Worm (Caenorhabditis elegans) whole organism, early embryonic: ENCODE measurements around the gene npr-31.
A peak's percentile ranks its signal among the peaks of the same experiment; 100 is the strongest.

Experiments used
- B0310.2 ChIP-seq: sonication (generic microtip); optimal IDR thresholded peaks from 2 replicates; lab custom pipeline; 2016; ENCODE audit warnings: mild to moderate bottlenecking, missing genetic modification characterization, missing compliant biosample characterization
- F13C5.2 ChIP-seq: sonication (generic microtip); optimal IDR thresholded peaks from 2 replicates; lab custom pipeline; 2017; ENCODE audit warnings: mild to moderate bottlenecking, missing genetic modification characterization, inconsistent platforms, missing compliant biosample characterization
- aly-1 ChIP-seq: sonication (generic microtip); optimal IDR thresholded peaks from 2 replicates; lab custom pipeline; 2016; ENCODE audit warnings: missing genetic modification characterization, missing compliant biosample characterization
- ama-1 ChIP-seq: fragments of 150-350 bp; optimal IDR thresholded peaks from 2 replicates; lab custom pipeline; 2014
- ceh-13 ChIP-seq: fragments of 200-800 bp; sonication (Bioruptor generic); optimal IDR thresholded peaks from 2 replicates; lab custom pipeline; 2018; ENCODE audit warnings: mild to moderate bottlenecking, missing genetic modification characterization, missing compliant biosample characterization
- ceh-36 ChIP-seq: sonication (generic microtip); optimal IDR thresholded peaks from 2 replicates; lab custom pipeline; 2016; ENCODE audit warnings: missing genetic modification characterization, inconsistent platforms, missing compliant biosample characterization
- ets-7 ChIP-seq: sonication (generic microtip); optimal IDR thresholded peaks from 2 replicates; lab custom pipeline; 2016; ENCODE audit warnings: missing genotype, missing genetic modification characterization, missing compliant biosample characterization
- flt-1 ChIP-seq: fragments of 200-800 bp; sonication (Bioruptor generic); IDR thresholded peaks from 2 replicates; pipeline ENCODE4 v1.3.6; 2022; ENCODE audit warnings: missing genetic modification characterization, missing compliant biosample characterization
- hmbx-1 ChIP-seq: sonication (generic microtip); optimal IDR thresholded peaks from 2 replicates; lab custom pipeline; 2016; ENCODE audit warnings: mild to moderate bottlenecking, missing genetic modification characterization, missing compliant biosample characterization
- hmg-4 ChIP-seq: fragments of 200-800 bp; sonication (Bioruptor generic); optimal IDR thresholded peaks from 2 replicates; lab custom pipeline; 2018; ENCODE audit warnings: mild to moderate bottlenecking, missing genetic modification characterization, missing compliant biosample characterization
- hnd-1 ChIP-seq: sonication (generic microtip); optimal IDR thresholded peaks from 2 replicates; lab custom pipeline; 2016; ENCODE audit warnings: missing genetic modification characterization, missing compliant biosample characterization
- pes-1 ChIP-seq: fragments of 200-800 bp; sonication (Bioruptor generic); IDR thresholded peaks from 2 replicates; pipeline ENCODE4 v1.3.6; 2022; ENCODE audit warnings: missing genetic modification reagents, missing genetic modification characterization, missing compliant biosample characterization
- scrt-1 ChIP-seq: fragments of 200-800 bp; sonication (Bioruptor generic); IDR thresholded peaks from 2 replicates; pipeline ENCODE4 v1.3.6; 2022; ENCODE audit warnings: missing genetic modification characterization, missing compliant biosample characterization
- sea-1 ChIP-seq: fragments of 200-800 bp; sonication (Bioruptor generic); conservative IDR thresholded peaks from 2 replicates; pipeline ENCODE4 v1.3.6; 2022; ENCODE audit warnings: missing genetic modification characterization, missing compliant biosample characterization
- tbx-11 ChIP-seq: fragments of 200-800 bp; sonication (Bioruptor generic); IDR thresholded peaks from 2 replicates; pipeline ENCODE4 v1.3.6; 2022; ENCODE audit warnings: missing genetic modification characterization, missing compliant biosample characterization
- tbx-37 ChIP-seq: fragments of 200-800 bp; sonication (Bioruptor generic); conservative IDR thresholded peaks from 2 replicates; pipeline ENCODE4 v1.3.6; 2022; ENCODE audit warnings: missing genetic modification reagents, missing genetic modification characterization, missing compliant biosample characterization
- tra-4 ChIP-seq: sonication (generic microtip); optimal IDR thresholded peaks from 2 replicates; lab custom pipeline; 2017; ENCODE audit warnings: missing genetic modification characterization, missing compliant biosample characterization

Gene npr-31

DNA sequence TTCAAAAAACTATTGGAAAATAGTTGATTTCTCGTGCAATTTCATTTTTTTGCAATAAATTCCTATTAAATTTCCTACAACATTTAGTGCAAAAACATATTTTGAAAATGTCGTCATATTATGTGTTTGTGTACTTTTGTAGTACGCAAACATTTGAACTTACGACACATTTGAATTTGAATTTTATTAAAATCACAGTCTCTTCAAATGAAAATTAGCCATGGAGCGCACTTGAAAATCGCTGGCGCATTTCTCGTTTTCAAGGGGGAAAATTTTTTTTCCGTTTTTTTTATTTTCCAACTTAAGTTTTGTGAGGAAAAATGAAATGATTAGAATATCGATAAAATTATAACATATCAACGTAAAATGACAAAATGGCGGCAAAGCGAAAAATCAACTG is 3.1 kb downstream of the npr-31 start:
- no peak for TF ChIP-seq aly-1 (tag; lab: Kevin White, UChicago)
- TF ChIP-seq sea-1 = no peak
- TF ChIP-seq ceh-36 (tag; lab: Kevin White, UChicago) = no peak
- no peak for TF ChIP-seq ets-7
- TF ChIP-seq ceh-13 = no peak
- no peak for TF ChIP-seq ama-1
- TF ChIP-seq B0310.2 (tag; lab: Kevin White, UChicago) = no peak
- TF ChIP-seq hnd-1 (tag; lab: Kevin White, UChicago) = no peak

DNA sequence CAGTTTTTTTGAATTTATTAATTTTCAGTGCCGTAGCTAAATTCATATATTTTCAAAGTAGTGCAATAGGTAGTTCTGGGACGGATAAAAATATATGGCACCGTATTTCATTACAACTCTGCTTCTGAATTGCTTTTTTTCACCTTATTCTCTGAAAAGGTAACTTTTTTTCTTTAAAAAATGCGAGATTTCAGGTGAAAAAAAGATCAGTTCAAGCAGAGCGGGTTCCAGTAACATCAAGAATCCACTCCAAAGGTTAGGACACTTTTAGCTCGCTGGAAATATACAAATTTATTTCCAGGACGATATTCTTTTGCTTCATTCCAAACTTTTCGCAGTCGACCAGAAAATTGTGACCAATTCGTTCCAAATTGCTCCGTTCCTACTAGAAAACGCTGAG is 3.7 kb downstream of the npr-31 start, which contains the start of gene T07F8.1:
Gene T07F8.1, plus strand, starts transcription at position 301 of the 400 bp plus-strand sequence.
- no peak for TF ChIP-seq aly-1 (tag; lab: Kevin White, UChicago)
- no peak for TF ChIP-seq tbx-37
- no peak for TF ChIP-seq pes-1 (GFP tag; lab: Robert Waterston, UW)
- TF ChIP-seq F13C5.2 (tag; lab: Kevin White, UChicago) = no peak
- no peak for TF ChIP-seq ceh-13
- no peak for TF ChIP-seq ceh-36 (tag; lab: Kevin White, UChicago)
- no peak for TF ChIP-seq tbx-11 (GFP tag; lab: Robert Waterston, UW)
- TF ChIP-seq hnd-1 (tag; lab: Kevin White, UChicago) = no peak
- TF ChIP-seq sea-1 = no peak
- no peak for TF ChIP-seq tra-4 (tag; lab: Kevin White, UChicago)
- TF ChIP-seq ama-1 = no peak
- TF ChIP-seq ets-7 = no peak
- no peak for TF ChIP-seq B0310.2 (tag; lab: Kevin White, UChicago)
- no peak for TF ChIP-seq flt-1 (GFP tag; lab: Robert Waterston, UW)
- no peak for TF ChIP-seq hmg-4 (GFP tag; lab: Kevin White, UChicago)
- no peak for TF ChIP-seq hmbx-1 (tag; lab: Kevin White, UChicago)

DNA sequence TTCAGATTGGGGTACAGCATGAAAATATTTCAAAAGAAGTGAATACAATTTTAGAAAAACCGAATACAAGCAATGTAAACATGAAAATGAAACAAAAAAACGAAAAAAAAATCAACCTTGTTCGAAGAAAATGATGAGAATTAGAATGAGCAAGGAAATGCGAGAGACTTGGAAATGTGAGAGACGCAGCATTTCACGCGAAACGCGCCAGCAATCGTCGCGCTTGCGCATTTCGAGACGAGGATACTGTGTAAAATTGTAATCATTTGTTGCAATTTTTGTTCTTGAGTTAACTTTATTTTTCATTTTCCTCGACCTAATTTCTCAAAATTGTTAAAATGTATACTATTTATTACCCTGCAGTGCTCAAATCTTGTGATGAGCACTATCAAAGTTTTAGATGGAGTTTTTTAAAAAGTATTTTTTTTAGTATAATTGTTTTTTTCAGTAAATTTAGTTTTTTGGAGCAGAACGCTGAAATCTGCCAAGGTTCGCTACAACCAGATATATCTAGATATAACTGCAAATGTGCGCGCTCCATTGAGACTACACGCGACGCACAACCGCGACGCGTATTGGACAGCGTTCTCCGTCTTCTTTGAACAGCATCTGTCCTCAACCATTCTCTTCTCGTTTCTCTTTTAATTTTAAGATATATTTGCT is 7.7 kb downstream of the npr-31 start, which contains the start of gene fust-1:
Gene fust-1, plus strand, starts transcription at position 613 of the 663 bp plus-strand sequence.
- TF ChIP-seq ceh-36 (tag; lab: Kevin White, UChicago) (peak; percentile 39), B0310.2 (tag; lab: Kevin White, UChicago) (no peak), hmbx-1 (tag; lab: Kevin White, UChicago) (peak; percentile 19), aly-1 (tag; lab: Kevin White, UChicago) (no peak), tbx-37 (peak; percentile 33; the same call in 1 of the 2 replicates), sea-1 (no peak; the same call in 1 of the 2 replicates), tra-4 (tag; lab: Kevin White, UChicago) (no peak), ama-1 (no peak), tbx-11 (GFP tag; lab: Robert Waterston, UW) (peak; percentile 48; the same call in 1 of the 2 replicates), pes-1 (GFP tag; lab: Robert Waterston, UW) (peak; percentile 77), flt-1 (GFP tag; lab: Robert Waterston, UW) (peak; percentile 64; the same call in 1 of the 2 replicates), hmg-4 (GFP tag; lab: Kevin White, UChicago) (peak; percentile 46), F13C5.2 (tag; lab: Kevin White, UChicago) (peak; percentile 89), ceh-13 (no peak), scrt-1 (peak; percentile 58; the same call in 1 of the 2 replicates), ets-7 (no peak), hnd-1 (tag; lab: Kevin White, UChicago) (peak; percentile 1)

DNA sequence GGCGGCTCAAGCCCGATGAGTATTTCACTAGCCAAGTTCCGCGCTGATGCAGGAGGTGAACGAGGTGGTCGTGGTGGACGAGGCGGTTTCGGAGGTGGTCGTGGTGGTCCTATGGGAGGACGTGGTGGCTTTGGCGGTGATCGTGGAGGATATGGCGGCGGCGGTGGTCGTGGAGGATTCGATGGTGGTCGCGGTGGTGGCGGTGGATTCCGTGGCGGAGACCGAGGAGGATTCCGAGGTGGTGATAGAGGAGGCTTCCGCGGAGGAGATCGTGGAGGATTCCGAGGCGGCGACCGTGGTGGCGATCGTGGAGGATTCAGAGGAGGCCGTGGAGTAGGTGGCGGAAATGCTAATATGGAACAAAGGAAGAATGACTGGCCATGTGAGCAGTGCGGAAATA is 10.3 kb downstream of the npr-31 start:
- TF ChIP-seq hmbx-1 (tag; lab: Kevin White, UChicago) (no peak), aly-1 (tag; lab: Kevin White, UChicago) (peak; percentile 38)

DNA sequence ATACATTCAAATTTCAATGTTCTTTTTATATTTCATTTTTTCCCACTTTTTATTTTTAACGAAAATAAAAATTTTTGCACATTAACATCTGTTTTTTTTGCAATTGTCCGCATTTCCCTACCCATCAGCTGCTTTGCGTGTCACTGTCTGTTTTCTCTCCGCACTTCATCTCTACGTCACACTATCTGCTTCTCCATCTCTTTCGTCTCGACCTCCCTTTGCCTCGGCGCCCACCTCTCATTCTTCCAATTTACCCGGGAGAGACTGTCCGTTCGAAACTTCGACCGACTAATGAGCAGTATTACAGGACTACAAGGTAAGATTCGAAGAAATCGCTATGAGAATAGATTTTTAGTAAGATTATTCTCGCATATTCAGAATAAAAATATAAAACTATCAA is 11.0 kb downstream of the npr-31 start, which contains the start of gene C27H5.2:
Gene C27H5.2, plus strand, starts transcription at position 190 of the 400 bp plus-strand sequence.
- TF ChIP-seq tbx-37 = no peak
- no peak for TF ChIP-seq aly-1 (tag; lab: Kevin White, UChicago)
- no peak for TF ChIP-seq hmbx-1 (tag; lab: Kevin White, UChicago)
- TF ChIP-seq tra-4 (tag; lab: Kevin White, UChicago) = no peak

DNA sequence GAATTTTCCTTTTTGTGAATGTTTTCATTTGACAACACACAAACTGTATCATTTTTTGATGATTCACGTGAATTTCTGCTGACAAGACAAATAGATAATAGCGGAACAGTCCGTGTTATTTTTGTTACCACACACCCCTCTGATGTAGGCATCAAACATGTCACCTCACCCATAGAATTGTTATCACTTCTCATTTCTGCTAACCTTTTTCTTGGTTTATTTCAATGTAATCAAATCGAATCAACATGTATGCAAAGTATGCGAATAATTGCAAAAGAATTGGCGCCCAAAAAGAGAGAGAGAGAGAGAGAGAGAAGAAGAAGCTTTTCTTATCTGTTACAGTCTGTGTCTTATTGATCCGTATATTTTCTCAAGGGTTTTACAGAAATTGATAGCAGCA is 13.0 kb downstream of the npr-31 start:
- TF ChIP-seq tbx-37 = no peak
- no peak for TF ChIP-seq hmbx-1 (tag; lab: Kevin White, UChicago)
- no peak for TF ChIP-seq flt-1 (GFP tag; lab: Robert Waterston, UW)
- TF ChIP-seq ama-1 = no peak
- TF ChIP-seq sea-1 = no peak
- no peak for TF ChIP-seq B0310.2 (tag; lab: Kevin White, UChicago)
- TF ChIP-seq aly-1 (tag; lab: Kevin White, UChicago) = no peak
- no peak for TF ChIP-seq tbx-11 (GFP tag; lab: Robert Waterston, UW)
- TF ChIP-seq scrt-1 = no peak
- no peak for TF ChIP-seq tra-4 (tag; lab: Kevin White, UChicago)
- TF ChIP-seq pes-1 (GFP tag; lab: Robert Waterston, UW) = no peak
- TF ChIP-seq ets-7 = no peak

DNA sequence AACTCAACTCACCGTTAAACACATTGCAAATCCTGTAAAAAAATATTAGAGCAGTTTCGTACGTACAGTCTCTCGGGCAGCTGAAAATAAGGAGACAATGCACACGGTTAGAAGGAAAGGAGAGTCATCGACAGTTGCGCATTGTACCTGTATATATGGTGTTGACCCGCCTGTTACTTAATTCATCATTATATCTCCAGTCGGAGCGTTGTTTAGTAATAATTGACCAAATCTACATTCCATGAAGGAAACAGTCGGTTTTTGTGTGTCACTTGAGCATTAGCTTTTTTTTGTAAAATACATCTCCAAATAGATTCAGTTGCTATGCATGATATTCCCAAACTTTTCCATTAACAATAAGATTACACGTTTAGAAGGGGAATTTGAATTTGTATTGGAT is 17.1 kb downstream of the npr-31 start, which contains the start of gene C27H5.12:
Gene C27H5.12, minus strand, starts transcription at position 101 of the 400 bp plus-strand sequence.
- TF ChIP-seq sea-1 (no peak), tra-4 (tag; lab: Kevin White, UChicago) (no peak), tbx-37 (no peak), ceh-13 (no peak), hmbx-1 (tag; lab: Kevin White, UChicago) (no peak), ceh-36 (tag; lab: Kevin White, UChicago) (no peak), ama-1 (no peak), B0310.2 (tag; lab: Kevin White, UChicago) (no peak), pes-1 (GFP tag; lab: Robert Waterston, UW) (no peak), aly-1 (tag; lab: Kevin White, UChicago) (no peak), hnd-1 (tag; lab: Kevin White, UChicago) (no peak), hmg-4 (GFP tag; lab: Kevin White, UChicago) (no peak), ets-7 (no peak)
